Fruit fly (Drosophila melanogaster) whole organism, wandering third instar larva: Measurements from ENCODE around the gene ras.

Experiments
- Abd-B ChIP-seq: fragments of >200 bp; optimal IDR thresholded peaks from 2 replicates; lab custom pipeline; 2017; ENCODE audit warnings: missing biosample characterization, missing genetic modification characterization
- CG32264 ChIP-seq: fragments of 200-800 bp; sonication (Bioruptor generic); optimal IDR thresholded peaks from 2 replicates; lab custom pipeline; 2016; ENCODE audit warnings: missing biosample characterization, missing genetic modification characterization
- Dfd ChIP-seq: fragments of >200 bp; optimal IDR thresholded peaks from 2 replicates; lab custom pipeline; 2017; ENCODE audit warnings: missing biosample characterization, missing genetic modification characterization
- Dif ChIP-seq: fragments of 200-275, 200-300 bp; sonication (Bioruptor generic); optimal IDR thresholded peaks from 2 replicates; lab custom pipeline; 2018; ENCODE audit warnings: missing biosample characterization, missing genetic modification characterization; ENCODE audit not compliant: partially characterized antibody
- HLH106 ChIP-seq: fragments of 200-800 bp; optimal IDR thresholded peaks from 3 replicates; lab custom pipeline; 2019; ENCODE audit warnings: missing biosample characterization, mild to moderate bottlenecking, missing genetic modification characterization, moderate library complexity
- Hnf4 ChIP-seq: fragments of 200-800 bp; sonication (Bioruptor generic); optimal IDR thresholded peaks from 2 replicates; lab custom pipeline; 2016; ENCODE audit warnings: missing biosample characterization, mild to moderate bottlenecking, missing genetic modification characterization
- Hr83 ChIP-seq: fragments of 200-300 bp; sonication (Bioruptor generic); optimal IDR thresholded peaks from 2 replicates; lab custom pipeline; 2016; ENCODE audit warnings: missing biosample characterization, mild to moderate bottlenecking, missing genetic modification characterization, moderate library complexity; ENCODE audit not compliant: poor library complexity, severe bottlenecking
- Jra ChIP-seq: sonication (Bioruptor generic); optimal IDR thresholded peaks from 2 replicates; lab custom pipeline; 2016; ENCODE audit warnings: missing biosample characterization, missing genetic modification characterization
- Mio ChIP-seq: sonication (Bioruptor generic); optimal IDR thresholded peaks from 2 replicates; lab custom pipeline; 2016; ENCODE audit warnings: missing biosample characterization, missing genetic modification characterization
- Myc ChIP-seq: fragments of >200 bp; optimal IDR thresholded peaks from 2 replicates; lab custom pipeline; 2017
- N ChIP-seq: fragments of >200 bp; optimal IDR thresholded peaks from 2 replicates; lab custom pipeline; 2018; ENCODE audit warnings: missing biosample characterization, missing external identifiers, missing genetic modification characterization
- OdsH ChIP-seq: fragments of 200-800 bp; sonication (Bioruptor generic); optimal IDR thresholded peaks from 2 replicates; lab custom pipeline; 2016; ENCODE audit warnings: missing biosample characterization, mild to moderate bottlenecking, missing genetic modification characterization
- Rel ChIP-seq, 2 experiments: fragments of 200-800 bp; sonication (Bioruptor generic) in 1 of 2; optimal IDR thresholded peaks; 2 replicates in 1 of 2; 3 replicates in 1 of 2; lab custom pipeline; 2016 to 2019; ENCODE audit warnings: mild to moderate bottlenecking in 2 of 2, missing biosample characterization in 2 of 2, missing genetic modification characterization in 2 of 2, moderate library complexity in 1 of 2
- Sp1 ChIP-seq: fragments of 200-800 bp; sonication (Bioruptor generic); optimal IDR thresholded peaks from 3 replicates; lab custom pipeline; 2019; ENCODE audit warnings: missing biosample characterization, mild to moderate bottlenecking, missing genetic modification characterization, moderate library complexity
- Vsx2 ChIP-seq: fragments of 200-300, 225-300 bp; sonication (Bioruptor generic); optimal IDR thresholded peaks from 2 replicates; lab custom pipeline; 2018; ENCODE audit warnings: missing biosample characterization, missing genetic modification characterization; ENCODE audit not compliant: partially characterized antibody
- br ChIP-seq: fragments of 200-800 bp; sonication (Bioruptor generic); optimal IDR thresholded peaks from 2 replicates; lab custom pipeline; 2016; ENCODE audit warnings: missing biosample characterization, missing genetic modification characterization
- brk ChIP-seq: fragments of 200-800 bp; sonication (Bioruptor generic); optimal IDR thresholded peaks from 2 replicates; lab custom pipeline; 2016; ENCODE audit warnings: missing biosample characterization, mild to moderate bottlenecking, missing genetic modification characterization
- dl ChIP-seq, 2 experiments: fragments of 175-275, 200-275 bp in 1 of 2; fragments of 200-275 bp in 1 of 2; sonication (Bioruptor generic); optimal IDR thresholded peaks; lab custom pipeline; 2018; ENCODE audit warnings: mild to moderate bottlenecking in 2 of 2, missing biosample characterization in 2 of 2, missing genetic modification characterization in 2 of 2, moderate library complexity in 2 of 2; ENCODE audit not compliant: partially characterized antibody in 2 of 2, insufficient read depth in 1 of 2
- dmrt93B ChIP-seq: fragments of 200-800 bp; sonication (Bioruptor generic); optimal IDR thresholded peaks from 2 replicates; lab custom pipeline; 2018; ENCODE audit warnings: missing biosample characterization, mild to moderate bottlenecking, missing genetic modification characterization
- dsf ChIP-seq: sonication (Bioruptor generic); optimal IDR thresholded peaks from 2 replicates; lab custom pipeline; 2016; ENCODE audit warnings: missing biosample characterization, missing genetic modification characterization, borderline replicate concordance
- ey ChIP-seq: fragments of 200-800 bp; sonication (Bioruptor generic); optimal IDR thresholded peaks from 2 replicates; lab custom pipeline; 2016; ENCODE audit warnings: missing biosample characterization, missing genetic modification characterization
- foxo ChIP-seq, 2 experiments: fragments of 200-800 bp; sonication (Bioruptor generic); optimal IDR thresholded peaks; 2 replicates in 1 of 2; 3 replicates in 1 of 2; lab custom pipeline; 2016 to 2017; ENCODE audit warnings: missing biosample characterization in 2 of 2, missing genetic modification characterization in 2 of 2
- fru ChIP-seq: fragments of 200-800 bp; sonication (Bioruptor generic); optimal IDR thresholded peaks from 3 replicates; lab custom pipeline; 2016; ENCODE audit warnings: missing biosample characterization, mild to moderate bottlenecking, missing genetic modification characterization
- h ChIP-seq: fragments of 200-800 bp; sonication (Bioruptor generic); optimal IDR thresholded peaks from 3 replicates; lab custom pipeline; 2016; ENCODE audit warnings: missing biosample characterization, mild to moderate bottlenecking, missing genetic modification characterization
- jim ChIP-seq: fragments of 175-275, 200-325 bp; sonication (Bioruptor generic); optimal IDR thresholded peaks from 2 replicates; lab custom pipeline; 2016; ENCODE audit warnings: missing biosample characterization, mild to moderate bottlenecking, missing genetic modification characterization
- pan ChIP-seq: fragments of >200 bp; optimal IDR thresholded peaks from 2 replicates; lab custom pipeline; 2017
- psq ChIP-seq: fragments of 200-800 bp; sonication (Bioruptor generic); optimal IDR thresholded peaks from 3 replicates; lab custom pipeline; 2017; ENCODE audit warnings: missing biosample characterization, mild to moderate bottlenecking, missing genetic modification characterization, moderate library complexity
- rgr ChIP-seq: fragments of 200-800 bp; sonication (Bioruptor generic); optimal IDR thresholded peaks from 3 replicates; lab custom pipeline; 2016; ENCODE audit warnings: missing biosample characterization, mild to moderate bottlenecking, missing genetic modification characterization
- sage ChIP-seq: fragments of 200-800 bp; sonication (Bioruptor generic); optimal IDR thresholded peaks from 2 replicates; lab custom pipeline; 2016; ENCODE audit warnings: missing biosample characterization, mild to moderate bottlenecking, missing genetic modification characterization
- sv ChIP-seq: fragments of 200-800 bp; sonication (Bioruptor generic); optimal IDR thresholded peaks from 3 replicates; lab custom pipeline; 2016; ENCODE audit warnings: missing biosample characterization, missing genetic modification characterization
- tai ChIP-seq: sonication (Bioruptor generic); optimal IDR thresholded peaks from 2 replicates; lab custom pipeline; 2016; ENCODE audit warnings: missing biosample characterization, missing genetic modification characterization
- woc ChIP-seq: sonication (Bioruptor generic); optimal IDR thresholded peaks from 2 replicates; lab custom pipeline; 2016; ENCODE audit warnings: missing biosample characterization, mild to moderate bottlenecking, missing genetic modification characterization

Gene ras

dm6 chrX:10756026-10756561 is 11.8 kb downstream of the ras start:
- TF ChIP-seq HLH106 (no peak), rgr (GFP tag; lab: Kevin White, UChicago) (no peak), CG32264 (GFP tag; lab: Kevin White, UChicago) (no peak), dmrt93B (GFP tag; lab: Kevin White, UChicago) (no peak), sage (GFP tag; lab: Kevin White, UChicago) (no peak), tai (no peak), Myc (no peak), ey (GFP tag; lab: Kevin White, UChicago) (no peak), fru (GFP tag; lab: Kevin White, UChicago) (no peak), pan (lab: Kevin White, UChicago) (no peak), brk (GFP tag; lab: Kevin White, UChicago) (no peak), h (GFP tag; lab: Kevin White, UChicago) (no peak), OdsH (GFP tag; lab: Kevin White, UChicago) (no peak), Rel (GFP tag; optimal IDR thresholded peaks at IDR 0.05; lab: Kevin White, UChicago) (no peak), Rel (tag; optimal IDR thresholded peaks at IDR 0.05; lab: Kevin White, UChicago) (no peak)

DNA sequence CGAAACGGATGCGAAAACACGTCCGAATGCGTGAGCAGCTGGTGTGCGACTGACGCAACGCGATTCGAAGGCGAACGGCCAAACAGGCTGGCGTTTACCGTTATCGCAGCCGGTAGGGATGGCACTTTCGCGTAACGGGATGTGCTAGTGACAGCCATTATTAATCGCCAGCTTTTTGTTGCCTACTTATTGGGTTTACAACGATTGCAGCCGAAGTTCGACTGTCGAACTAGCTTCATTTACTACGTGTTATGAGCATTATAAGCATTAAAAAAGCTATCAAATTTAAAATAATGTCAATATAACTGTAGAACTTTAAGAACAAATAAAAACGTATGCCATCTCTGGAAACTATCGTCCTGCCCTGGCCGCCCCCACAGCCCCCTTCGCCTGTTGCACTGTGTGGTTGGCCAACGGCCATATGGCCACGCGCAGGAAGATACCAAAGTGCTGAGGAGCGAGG is 13.3 kb downstream of the ras start, which contains the start of gene Rph:
Rph (minus strand) TSS at position 51 of the 463 bp plus-strand sequence.
- TF ChIP-seq N (GFP tag; lab: Kevin White, UChicago) (no peak), Abd-B (GFP tag; lab: Kevin White, UChicago) (no peak), Jra (GFP tag; lab: Kevin White, UChicago) (no peak), dl (GFP tag; optimal IDR thresholded peaks at IDR 0.05; lab: Kevin White, UChicago; ENCODE audit: insufficient read depth in 1 of 2, partially characterized antibody in 2 of 2) (no peak), dmrt93B (GFP tag; lab: Kevin White, UChicago) (no peak), Vsx2 (GFP tag; lab: Kevin White, UChicago) (no peak), brk (GFP tag; lab: Kevin White, UChicago) (no peak), jim (GFP tag; lab: Kevin White, UChicago) (no peak), sage (GFP tag; lab: Kevin White, UChicago) (no peak), fru (GFP tag; lab: Kevin White, UChicago) (no peak), Myc (no peak), woc (GFP tag; lab: Kevin White, UChicago) (no peak), dsf (GFP tag; lab: Kevin White, UChicago) (no peak), rgr (GFP tag; lab: Kevin White, UChicago) (no peak)

dm6 chrX:10762569-10762958 is 18.3 kb downstream of the ras start:
- TF ChIP-seq woc (GFP tag; lab: Kevin White, UChicago) (no peak), dmrt93B (GFP tag; lab: Kevin White, UChicago) (no peak), Dfd (GFP tag; lab: Kevin White, UChicago) (no peak), sv (GFP tag; lab: Kevin White, UChicago) (no peak), Myc (no peak), fru (GFP tag; lab: Kevin White, UChicago) (no peak), N (GFP tag; lab: Kevin White, UChicago) (no peak), Rel (GFP tag; optimal IDR thresholded peaks at IDR 0.05; lab: Kevin White, UChicago) (no peak), Rel (tag; optimal IDR thresholded peaks at IDR 0.05; lab: Kevin White, UChicago) (no peak), tai (no peak), Dif (GFP tag; lab: Kevin White, UChicago) (no peak), pan (lab: Kevin White, UChicago) (no peak), Hnf4 (GFP tag; lab: Kevin White, UChicago) (no peak), dsf (GFP tag; lab: Kevin White, UChicago) (no peak), br (GFP tag; lab: Kevin White, UChicago) (no peak), rgr (GFP tag; lab: Kevin White, UChicago) (no peak)

DNA sequence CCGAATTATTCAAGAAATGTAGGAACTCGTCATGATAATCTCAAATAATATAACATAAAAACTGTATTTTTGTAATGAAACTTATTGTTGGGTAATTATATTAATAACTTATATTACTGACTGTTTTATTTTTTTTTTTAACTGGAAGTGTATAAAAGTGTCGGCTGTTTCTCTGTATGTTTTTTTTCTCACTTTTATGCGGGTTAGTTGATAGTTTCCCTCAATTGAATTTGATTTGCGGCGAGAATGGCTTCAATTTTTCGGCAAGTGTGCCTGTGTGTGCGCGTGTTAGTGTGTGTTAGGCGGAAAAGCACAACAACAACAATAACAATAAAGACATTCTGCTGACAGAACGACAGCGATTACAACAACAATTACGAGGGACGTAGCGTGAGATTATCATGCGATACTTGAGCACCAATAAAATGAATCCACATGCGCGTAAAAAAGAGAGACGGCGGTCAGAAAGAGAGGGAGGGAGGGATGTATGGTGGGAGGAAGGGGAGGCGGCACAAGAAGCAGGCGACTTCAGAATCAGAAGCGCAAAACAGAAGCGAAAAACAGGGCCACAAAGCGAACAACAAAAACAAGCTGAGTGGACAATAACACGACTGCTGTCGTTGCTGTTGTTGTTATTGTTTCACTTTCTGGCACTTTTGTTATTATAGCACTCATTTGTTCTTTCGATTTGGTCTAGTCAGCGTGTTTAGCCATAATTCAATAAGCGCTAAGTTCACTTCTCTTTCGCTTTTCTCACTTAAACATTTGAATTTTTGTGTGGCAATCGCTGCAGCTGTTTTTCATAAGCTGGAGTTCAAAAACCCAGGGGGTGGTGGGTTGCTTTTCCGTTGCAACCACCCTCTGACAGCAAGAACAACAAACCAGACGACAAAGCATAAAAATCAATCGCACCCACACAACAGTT is 18.9 kb downstream of the ras start:
- TF ChIP-seq jim (GFP tag; lab: Kevin White, UChicago), result peak; percentile 44
- TF ChIP-seq dl (GFP tag; optimal IDR thresholded peaks at IDR 0.05; lab: Kevin White, UChicago; ENCODE audit: insufficient read depth in 1 of 2, partially characterized antibody in 2 of 2), result peak in 1 of 2 experiments; percentile 29
- TF ChIP-seq psq, result peak; percentile 98
- TF ChIP-seq Sp1 (GFP tag; lab: Kevin White, UChicago), result peak; percentile 17
- no peak for TF ChIP-seq ey (GFP tag; lab: Kevin White, UChicago)
- TF ChIP-seq HLH106, result peak; percentile 43
- peak; percentile 25 for TF ChIP-seq h (GFP tag; lab: Kevin White, UChicago)
- peak; percentile 28 for TF ChIP-seq br (GFP tag; lab: Kevin White, UChicago)
- peak; percentile 20 for TF ChIP-seq fru (GFP tag; lab: Kevin White, UChicago)
- TF ChIP-seq Hr83 (GFP tag; lab: Kevin White, UChicago), result peak; percentile 52
- no peak for TF ChIP-seq foxo (GFP tag; optimal IDR thresholded peaks at IDR 0.05; lab: Kevin White, UChicago)
- peak; percentile 3 for TF ChIP-seq woc (GFP tag; lab: Kevin White, UChicago)
- no peak for TF ChIP-seq Rel (GFP tag; optimal IDR thresholded peaks at IDR 0.05; lab: Kevin White, UChicago)
- peak; percentile 53 for TF ChIP-seq Rel (tag; optimal IDR thresholded peaks at IDR 0.05; lab: Kevin White, UChicago)
- no peak for TF ChIP-seq Jra (GFP tag; lab: Kevin White, UChicago)
- no peak for TF ChIP-seq Vsx2 (GFP tag; lab: Kevin White, UChicago)
- no peak for TF ChIP-seq Mio (GFP tag; lab: Kevin White, UChicago)
